Fruit fly (Drosophila melanogaster): Measurements from ENCODE around the gene CG43335.
A peak's percentile ranks its signal among the peaks of the same experiment; 100 is the strongest.

CG43335 gene

DNA sequence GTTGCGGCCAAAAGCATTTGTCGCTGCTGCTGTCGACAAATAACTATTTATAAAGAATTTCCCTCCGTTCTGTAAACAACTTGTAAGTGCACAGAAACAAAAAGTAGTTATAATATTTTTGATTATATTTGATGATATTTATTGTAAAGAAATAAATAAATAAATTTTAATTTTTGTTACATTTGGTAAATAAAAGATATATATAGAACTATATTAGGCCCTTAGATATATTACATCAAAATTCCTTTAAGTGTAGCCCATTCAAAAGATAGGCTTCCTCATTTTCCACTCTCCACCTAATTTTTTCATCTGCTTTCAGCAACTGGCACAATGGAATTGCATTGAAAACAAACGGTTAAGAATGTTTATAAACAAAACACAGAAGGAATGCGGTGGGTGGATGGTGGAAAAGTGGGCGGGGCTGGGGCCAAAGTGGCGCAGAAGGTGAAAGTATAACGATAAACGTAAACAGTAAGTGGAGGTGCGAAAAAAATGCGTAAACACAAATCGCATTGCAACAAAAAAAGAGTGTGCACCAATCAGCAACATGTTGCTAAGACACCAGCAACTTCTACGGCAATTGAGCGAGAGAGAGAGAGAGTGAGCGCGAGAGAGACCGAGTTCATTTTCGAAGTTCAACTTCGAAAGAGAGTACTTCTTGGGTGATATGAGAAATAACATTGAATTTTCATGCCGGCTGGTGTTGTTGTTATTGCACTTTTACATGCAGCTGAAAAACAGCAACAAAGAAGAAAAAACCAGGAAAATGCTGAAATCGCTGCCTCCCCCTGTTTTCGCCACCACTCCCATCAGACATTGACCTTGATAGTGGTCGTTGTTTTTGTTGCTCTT, 29.3 kb downstream of the CG43335 start (continued):
- TF ChIP-seq CG7928 (GFP tag; optimal IDR thresholded peaks at IDR 0.05) (no peak), chinmo (GFP tag; IDR thresholded peaks at IDR 0.05; ENCODE audit: partially characterized antibody) (peak; percentile 81; the same call in 1 of the 4 replicates), CG14441 (GFP tag; IDR thresholded peaks at IDR 0.05) (no peak), br (optimal IDR thresholded peaks at IDR 0.05) (no peak), Sox102F (GFP tag; optimal IDR thresholded peaks at IDR 0.05) (peak; percentile 20), CG12391 (tag; optimal IDR thresholded peaks at IDR 0.05) (peak; percentile 28), Ets65A (GFP tag) (no peak), CG17186 (GFP tag; optimal IDR thresholded peaks at IDR 0.05) (no peak), gcm2 (GFP tag; optimal IDR thresholded peaks at IDR 0.05) (no peak), disco-r (GFP tag; optimal IDR thresholded peaks at IDR 0.05) (no peak), nmo (GFP tag; optimal IDR thresholded peaks at IDR 0.05) (peak; percentile 2), CG8290 (GFP tag; optimal IDR thresholded peaks at IDR 0.05) (no peak), CG8290 (tag; optimal IDR thresholded peaks at IDR 0.05) (no peak), HLH4C (GFP tag; IDR thresholded peaks at IDR 0.05; ENCODE audit: partially characterized antibody) (no peak), kah (GFP tag; optimal IDR thresholded peaks at IDR 0.05) (no peak), Scr (GFP tag; IDR thresholded peaks at IDR 0.05; ENCODE audit: partially characterized antibody) (no peak), btn (GFP tag; optimal IDR thresholded peaks at IDR 0.05) (no peak), CG12071 (GFP tag; optimal IDR thresholded peaks at IDR 0.05) (no peak), exex (tag; optimal IDR thresholded peaks at IDR 0.05) (no peak), Fer3 (tag; optimal IDR thresholded peaks at IDR 0.05) (no peak), Hand (GFP tag; optimal IDR thresholded peaks at IDR 0.05) (no peak), vfl (GFP tag; optimal IDR thresholded peaks at IDR 0.05) (no peak), BEAF-32 (GFP tag; optimal IDR thresholded peaks at IDR 0.05) (no peak), Mrtf (GFP tag; IDR thresholded peaks at IDR 0.05) (no peak), pzg (GFP tag; optimal IDR thresholded peaks at IDR 0.05) (no peak), fru (optimal IDR thresholded peaks at IDR 0.05) (no peak), lbe (GFP tag; optimal IDR thresholded peaks at IDR 0.05) (no peak), CG17568 (GFP tag; optimal IDR thresholded peaks at IDR 0.05) (no peak), p53 (GFP tag; optimal IDR thresholded peaks at IDR 0.05) (no peak), pros (GFP tag; optimal IDR thresholded peaks at IDR 0.05) (no peak), CG18262 (tag; optimal IDR thresholded peaks at IDR 0.05) (peak; percentile 61), CG4820 (GFP tag; optimal IDR thresholded peaks at IDR 0.05) (no peak), CG12219 (GFP tag; optimal IDR thresholded peaks at IDR 0.05) (no peak), trem (tag; optimal IDR thresholded peaks at IDR 0.05) (no peak), CTCF (GFP tag; optimal IDR thresholded peaks at IDR 0.05) (no peak), bsh (GFP tag; optimal IDR thresholded peaks at IDR 0.05) (peak; percentile 11 to 43), CG18619 (GFP tag; optimal IDR thresholded peaks at IDR 0.05) (no peak), bcd (GFP tag; optimal IDR thresholded peaks at IDR 0.05) (no peak), lov (optimal IDR thresholded peaks at IDR 0.05) (no peak), lov (GFP tag; IDR thresholded peaks at IDR 0.05) (no peak), CG15073 (GFP tag; optimal IDR thresholded peaks at IDR 0.05) (no peak), CG17829 (tag; optimal IDR thresholded peaks at IDR 0.05) (peak; percentile 63), MTF-1 (GFP tag; optimal IDR thresholded peaks at IDR 0.05; ENCODE audit: borderline replicate concordance) (no peak), CG12659 (GFP tag; optimal IDR thresholded peaks at IDR 0.05) (no peak), CG3847 (GFP tag; IDR thresholded peaks at IDR 0.05) (no peak), oc (tag; optimal IDR thresholded peaks at IDR 0.05) (no peak), CG34224 (GFP tag; IDR thresholded peaks at IDR 0.05; ENCODE audit: partially characterized antibody) (no peak), Myb (GFP tag; optimal IDR thresholded peaks at IDR 0.05) (no peak), CG4282 (GFP tag; optimal IDR thresholded peaks at IDR 0.05) (no peak), CG3838 (GFP tag; optimal IDR thresholded peaks at IDR 0.05) (no peak), Taf1 (GFP tag; IDR thresholded peaks at IDR 0.05) (no peak)
